Worm (Caenorhabditis elegans): ENCODE measurements around the gene M117.3.

ce11 chrIV:11858142-11858541, 36.1 kb downstream of the M117.3 start, which contains the start of gene let-92:
- no peak for TF ChIP-seq him-1 (tag; optimal IDR thresholded peaks at IDR 0.05)
- no peak for TF ChIP-seq dao-5 (tag; optimal IDR thresholded peaks at IDR 0.05)
